Fruit fly (Drosophila melanogaster): ENCODE data around the gene C15.

The C15 gene

dm6 chr3R:21520183-21520582 lies 20.4 kb downstream of the C15 start (continued):
- TF ChIP-seq ab (GFP tag; optimal IDR thresholded peaks at IDR 0.05): peak; percentile 90
- TF ChIP-seq z (GFP tag; IDR thresholded peaks at IDR 0.05): peak; percentile 85
- TF ChIP-seq CG8924 (tag; optimal IDR thresholded peaks at IDR 0.05): peak; percentile 86
- peak; percentile 78 for TF ChIP-seq sd (tag; optimal IDR thresholded peaks at IDR 0.05)
- TF ChIP-seq CG30403 (GFP tag; optimal IDR thresholded peaks at IDR 0.05): peak; percentile 98
- peak; percentile 100 for TF ChIP-seq zfh1 (GFP tag; IDR thresholded peaks at IDR 0.05)
- TF ChIP-seq HmgD (GFP tag; optimal IDR thresholded peaks at IDR 0.05): peak; percentile 98
- peak; percentile 98 for TF ChIP-seq stc (GFP tag; IDR thresholded peaks at IDR 0.05)
- peak; percentile 99 for TF ChIP-seq Hsf (GFP tag; optimal IDR thresholded peaks at IDR 0.05)
- TF ChIP-seq tup (GFP tag; optimal IDR thresholded peaks at IDR 0.05): peak; percentile 96
- TF ChIP-seq Opbp (GFP tag; IDR thresholded peaks at IDR 0.05; ENCODE audit: partially characterized antibody): peak; percentile 29; the same call in 1 of the 3 replicates
- peak; percentile 91 for TF ChIP-seq CG10147 (GFP tag; optimal IDR thresholded peaks at IDR 0.05)
- no peak for TF ChIP-seq CG14860 (GFP tag; IDR thresholded peaks at IDR 0.05; ENCODE audit: partially characterized antibody)
- no peak for TF ChIP-seq CG8478 (optimal IDR thresholded peaks at IDR 0.05)
- peak; percentile 98 for TF ChIP-seq Optix (GFP tag; IDR thresholded peaks at IDR 0.05)
- TF ChIP-seq gcm2 (GFP tag; optimal IDR thresholded peaks at IDR 0.05): peak; percentile 97
- peak; percentile 98 for TF ChIP-seq Mad (GFP tag; optimal IDR thresholded peaks at IDR 0.05)
- TF ChIP-seq bigmax (GFP tag; optimal IDR thresholded peaks at IDR 0.05): peak; percentile 88
- peak; percentile 92 for TF ChIP-seq Jarid2 (GFP tag; optimal IDR thresholded peaks at IDR 0.05)
- peak; percentile 99 for TF ChIP-seq Ptx1 (GFP tag; IDR thresholded peaks at IDR 0.05)
- TF ChIP-seq al (GFP tag; IDR thresholded peaks at IDR 0.05): peak; percentile 97
- 0 out of 2 replicates have a peak, but pooled peaks have one; percentile 24 for TF ChIP-seq ato (GFP tag; IDR thresholded peaks at IDR 0.05; ENCODE audit: partially characterized antibody)
- TF ChIP-seq CG9609 (GFP tag; optimal IDR thresholded peaks at IDR 0.05): peak; percentile 98
- no peak for TF ChIP-seq CG9797 (GFP tag; optimal IDR thresholded peaks at IDR 0.05)
- peak; percentile 99 for TF ChIP-seq chm (GFP tag; IDR thresholded peaks at IDR 0.05)
- no peak for TF ChIP-seq Dp (GFP tag; optimal IDR thresholded peaks at IDR 0.05)
- TF ChIP-seq dati (GFP tag; IDR thresholded peaks at IDR 0.05): peak; percentile 98
- TF ChIP-seq CG17912 (GFP tag; optimal IDR thresholded peaks at IDR 0.05): peak; percentile 100
- no peak for TF ChIP-seq hbn (GFP tag; IDR thresholded peaks at IDR 0.05; ENCODE audit: partially characterized antibody)
- peak; percentile 93 for TF ChIP-seq CG6654 (GFP tag; optimal IDR thresholded peaks at IDR 0.05)
- peak; percentile 95 for TF ChIP-seq psq (GFP tag; optimal IDR thresholded peaks at IDR 0.05)
- TF ChIP-seq ranshi (GFP tag; IDR thresholded peaks at IDR 0.05): peak; percentile 98
- peak; percentile 99 for TF ChIP-seq CG18619 (GFP tag; optimal IDR thresholded peaks at IDR 0.05)
- TF ChIP-seq kay (GFP tag; optimal IDR thresholded peaks at IDR 0.05): peak; percentile 94
- peak; percentile 97 for TF ChIP-seq CG17385 (GFP tag; optimal IDR thresholded peaks at IDR 0.05)
- peak; percentile 92 for TF ChIP-seq salm (tag; optimal IDR thresholded peaks at IDR 0.05)
- peak; percentile 98 to 99 for TF ChIP-seq dpn (GFP tag; optimal IDR thresholded peaks at IDR 0.05)
- TF ChIP-seq CG15269 (tag; optimal IDR thresholded peaks at IDR 0.05): peak; percentile 97
- peak; percentile 97 for TF ChIP-seq luna (GFP tag; optimal IDR thresholded peaks at IDR 0.05)
- peak; percentile 95 for TF ChIP-seq TFAM (GFP tag; optimal IDR thresholded peaks at IDR 0.05)
- TF ChIP-seq HLH4C (GFP tag; IDR thresholded peaks at IDR 0.05; ENCODE audit: partially characterized antibody): no peak
- peak; percentile 99 for TF ChIP-seq CG12942 (GFP tag; optimal IDR thresholded peaks at IDR 0.05)
- TF ChIP-seq zen (tag; optimal IDR thresholded peaks at IDR 0.05): peak; percentile 98
- TF ChIP-seq CG31441 (GFP tag; IDR thresholded peaks at IDR 0.05): peak; percentile 93
- TF ChIP-seq CG17612 (GFP tag; IDR thresholded peaks at IDR 0.05): peak; percentile 95
- no peak for TF ChIP-seq zen2 (GFP tag; IDR thresholded peaks at IDR 0.05; ENCODE audit: partially characterized antibody)
- TF ChIP-seq Ada2b (GFP tag; IDR thresholded peaks at IDR 0.05): peak; percentile 95
- no peak for TF ChIP-seq Doc3 (GFP tag; IDR thresholded peaks at IDR 0.05; ENCODE audit: partially characterized antibody)
- peak; percentile 96 for TF ChIP-seq fd64A (GFP tag; optimal IDR thresholded peaks at IDR 0.05)
- TF ChIP-seq gfzf (GFP tag; optimal IDR thresholded peaks at IDR 0.05): no peak
- TF ChIP-seq CG8388 (GFP tag; optimal IDR thresholded peaks at IDR 0.05): peak; percentile 94
